Fruit fly (Drosophila melanogaster): Measurements from ENCODE around the gene Bin1.

Bin1 gene

dm6 chr3R:16236713-16237641 lies 47.6 kb upstream of the Bin1 start (continued):
- TF ChIP-seq CG10565 (GFP tag; optimal IDR thresholded peaks at IDR 0.05) (peak; percentile 46), Vsx1 (GFP tag; optimal IDR thresholded peaks at IDR 0.05) (peak; percentile 88), CG14441 (GFP tag; IDR thresholded peaks at IDR 0.05) (no peak), Doc3 (GFP tag; IDR thresholded peaks at IDR 0.05; ENCODE audit: partially characterized antibody) (no peak), nerfin-2 (GFP tag; IDR thresholded peaks at IDR 0.05; ENCODE audit: partially characterized antibody) (no peak), CG1603 (tag; optimal IDR thresholded peaks at IDR 0.05) (peak; percentile 72), CG5180 (GFP tag; optimal IDR thresholded peaks at IDR 0.05) (peak; percentile 92), mld (GFP tag; IDR thresholded peaks at IDR 0.05; ENCODE audit: partially characterized antibody) (no peak), tna (GFP tag; IDR thresholded peaks at IDR 0.05; ENCODE audit: partially characterized antibody) (no peak), Bteb2 (GFP tag; optimal IDR thresholded peaks at IDR 0.05) (peak; percentile 51), ac (GFP tag; optimal IDR thresholded peaks at IDR 0.05) (peak; percentile 58), ATbp (GFP tag; optimal IDR thresholded peaks at IDR 0.05) (peak; percentile 98), Myb (GFP tag; optimal IDR thresholded peaks at IDR 0.05) (peak; percentile 50), insv (GFP tag; optimal IDR thresholded peaks at IDR 0.05) (peak in 1 of 2 experiments; percentile 76), CG16779 (GFP tag; IDR thresholded peaks at IDR 0.05) (no peak), CG12391 (tag; optimal IDR thresholded peaks at IDR 0.05) (peak; percentile 99), bab2 (GFP tag; optimal IDR thresholded peaks at IDR 0.05) (peak; percentile 88), Xbp1 (GFP tag; optimal IDR thresholded peaks at IDR 0.05) (peak; percentile 98), so (GFP tag; IDR thresholded peaks at IDR 0.05) (no peak), Hr3 (GFP tag; optimal IDR thresholded peaks at IDR 0.05) (peak; percentile 98), CG1792 (GFP tag; optimal IDR thresholded peaks at IDR 0.05) (peak; percentile 51), CG17802 (tag; optimal IDR thresholded peaks at IDR 0.05) (peak; percentile 87), CG15601 (tag; optimal IDR thresholded peaks at IDR 0.05) (peak; percentile 98), CG1233 (GFP tag; optimal IDR thresholded peaks at IDR 0.05) (peak; percentile 96), CG30403 (GFP tag; optimal IDR thresholded peaks at IDR 0.05) (peak; percentile 98), CG11560 (tag; IDR thresholded peaks at IDR 0.05) (no peak), H15 (GFP tag; IDR thresholded peaks at IDR 0.05) (no peak), MTF-1 (GFP tag; optimal IDR thresholded peaks at IDR 0.05; ENCODE audit: borderline replicate concordance) (peak; percentile 81), lov (optimal IDR thresholded peaks at IDR 0.05) (no peak), lov (GFP tag; IDR thresholded peaks at IDR 0.05) (no peak), CG1832 (GFP tag; optimal IDR thresholded peaks at IDR 0.05) (no peak), nerfin-1 (tag; optimal IDR thresholded peaks at IDR 0.05) (peak; percentile 96), tgo (GFP tag; IDR thresholded peaks at IDR 0.05) (no peak), CG2712 (tag; optimal IDR thresholded peaks at IDR 0.05) (peak; percentile 99), Asciz (GFP tag; optimal IDR thresholded peaks at IDR 0.05) (peak; percentile 96), HLH3B (GFP tag; IDR thresholded peaks at IDR 0.05) (no peak), CG7786 (GFP tag; optimal IDR thresholded peaks at IDR 0.05) (peak; percentile 74), Stat92E (GFP tag; optimal IDR thresholded peaks at IDR 0.05) (peak in 1 of 3 experiments; percentile 98), Six4 (GFP tag; optimal IDR thresholded peaks at IDR 0.05) (peak; percentile 97), CG11504 (tag; optimal IDR thresholded peaks at IDR 0.05) (peak; percentile 98), az2 (GFP tag; optimal IDR thresholded peaks at IDR 0.05) (peak; percentile 98), Aef1 (GFP tag; IDR thresholded peaks at IDR 0.05) (no peak), CG14014 (GFP tag; IDR thresholded peaks at IDR 0.05) (no peak), CG11247 (GFP tag; IDR thresholded peaks at IDR 0.05) (no peak), zen2 (GFP tag; IDR thresholded peaks at IDR 0.05; ENCODE audit: partially characterized antibody) (no peak), fd96Cb (tag; optimal IDR thresholded peaks at IDR 0.05) (peak; percentile 98), CG15073 (GFP tag; optimal IDR thresholded peaks at IDR 0.05) (peak; percentile 84), trem (tag; optimal IDR thresholded peaks at IDR 0.05) (peak; percentile 95)
